Fruit fly (Drosophila melanogaster) whole organism, embryonic: Measurements from ENCODE around the gene Kaz-m1.

ENCODE experiments used
- CG11085 ChIP-seq: fragments of 200-800 bp; sonication (Bioruptor generic); IDR thresholded peaks from 2 replicates; pipeline ENCODE4 v1.3.6; 2022; ENCODE audit warnings: missing biosample characterization, missing genetic modification characterization
- CG12104 ChIP-seq: fragments of 200-800 bp; sonication (Bioruptor generic); optimal IDR thresholded peaks from 3 replicates; lab custom pipeline; 2016; ENCODE audit warnings: missing biosample characterization, missing genetic modification characterization
- CG1233 ChIP-seq: fragments of 200-800 bp; sonication (Bioruptor generic); optimal IDR thresholded peaks from 4 replicates; lab custom pipeline; 2018; ENCODE audit warnings: missing biosample characterization, mild to moderate bottlenecking, missing genetic modification characterization
- CG13775 ChIP-seq: fragments of 200-800 bp; sonication (Bioruptor generic); optimal IDR thresholded peaks from 3 replicates; lab custom pipeline; 2017; ENCODE audit warnings: missing biosample characterization, mild to moderate bottlenecking, missing genetic modification characterization
- CG14860 ChIP-seq: fragments of 200-800 bp; sonication (Bioruptor generic); IDR thresholded peaks from 3 replicates; pipeline ENCODE4 v1.3.6; 2022; ENCODE audit warnings: missing biosample characterization, missing genetic modification characterization; ENCODE audit not compliant: partially characterized antibody
- CG15696 ChIP-seq: fragments of 200-800 bp; sonication (Bioruptor generic); optimal IDR thresholded peaks from 2 replicates; lab custom pipeline; 2019; ENCODE audit warnings: missing biosample characterization, mild to moderate bottlenecking, missing genetic modification characterization, moderate library complexity
- CG16815 ChIP-seq: fragments of 200-800 bp; sonication (Bioruptor generic); optimal IDR thresholded peaks from 3 replicates; lab custom pipeline; 2017; ENCODE audit warnings: missing biosample characterization, mild to moderate bottlenecking, missing genetic modification characterization
- CG17328 ChIP-seq: fragments of 200-800 bp; sonication (Bioruptor generic); IDR thresholded peaks from 2 replicates; pipeline ENCODE4 v1.3.6; 2022; ENCODE audit warnings: missing biosample characterization, missing genetic modification characterization
- CG17385 ChIP-seq: fragments of 200-800 bp; sonication (Bioruptor generic); optimal IDR thresholded peaks from 3 replicates; lab custom pipeline; 2018; ENCODE audit warnings: missing biosample characterization, mild to moderate bottlenecking, missing genetic modification characterization
- CG18262 ChIP-seq: fragments of 200-800 bp; optimal IDR thresholded peaks from 3 replicates; lab custom pipeline; 2019; ENCODE audit warnings: missing biosample characterization, mild to moderate bottlenecking, missing genetic modification characterization, moderate library complexity
- CG3163 ChIP-seq: fragments of 200-800 bp; sonication (Bioruptor generic); optimal IDR thresholded peaks from 3 replicates; lab custom pipeline; 2016; ENCODE audit warnings: missing biosample characterization, missing genetic modification characterization
- CG4404 ChIP-seq: fragments of 200-800 bp; sonication (Bioruptor generic); IDR thresholded peaks from 2 replicates; pipeline ENCODE4 v1.3.6; 2022; ENCODE audit warnings: missing biosample characterization, missing genetic modification characterization
- CG4730 ChIP-seq: fragments of 200-800 bp; sonication (Bioruptor generic); IDR thresholded peaks from 2 replicates; pipeline ENCODE4 v1.3.6; 2022; ENCODE audit warnings: missing biosample characterization, missing genetic modification characterization
- CG4820 ChIP-seq: fragments of 200-800 bp; sonication (Bioruptor generic); optimal IDR thresholded peaks from 3 replicates; lab custom pipeline; 2016; ENCODE audit warnings: missing biosample characterization, missing genetic modification characterization
- CG5953 ChIP-seq: fragments of 200-800 bp; sonication (Bioruptor generic); IDR thresholded peaks from 2 replicates; pipeline ENCODE4 v1.3.6; 2022; ENCODE audit warnings: missing biosample characterization, missing genetic modification characterization
- CG6272 ChIP-seq: fragments of 200-800 bp; sonication (Bioruptor generic); IDR thresholded peaks from 2 replicates; pipeline ENCODE4 v1.3.6; 2022; ENCODE audit warnings: missing biosample characterization, missing genetic modification characterization
- CG9609 ChIP-seq: fragments of 200-800 bp; sonication (Bioruptor generic); optimal IDR thresholded peaks from 3 replicates; lab custom pipeline; 2016; ENCODE audit warnings: missing biosample characterization, missing genetic modification characterization
- CG9727 ChIP-seq: fragments of 200-800 bp; sonication (Bioruptor generic); optimal IDR thresholded peaks from 3 replicates; lab custom pipeline; 2017; ENCODE audit warnings: missing biosample characterization, mild to moderate bottlenecking, missing genetic modification characterization
- CG9797 ChIP-seq: fragments of 200-800 bp; sonication (Bioruptor generic); optimal IDR thresholded peaks from 3 replicates; lab custom pipeline; 2018; ENCODE audit warnings: missing biosample characterization, mild to moderate bottlenecking, missing genetic modification characterization
- CG9817 ChIP-seq: fragments of 200-800 bp; sonication (Bioruptor generic); optimal IDR thresholded peaks from 2 replicates; lab custom pipeline; 2018; ENCODE audit warnings: missing biosample characterization, mild to moderate bottlenecking, missing genetic modification characterization, moderate library complexity
- Camta ChIP-seq: fragments of 200-800 bp; sonication (Bioruptor generic); optimal IDR thresholded peaks from 2 replicates; lab custom pipeline; 2016; ENCODE audit warnings: missing biosample characterization, missing genetic modification characterization
- Dbx ChIP-seq: fragments of 200-800 bp; sonication (Bioruptor generic); IDR thresholded peaks from 3 replicates; pipeline ENCODE4 v1.3.6; 2022; ENCODE audit warnings: missing biosample characterization, missing genetic modification characterization
- Dp ChIP-seq: fragments of 200-800 bp; sonication (Bioruptor generic); optimal IDR thresholded peaks from 2 replicates; lab custom pipeline; 2018; ENCODE audit warnings: missing biosample characterization, mild to moderate bottlenecking, missing genetic modification characterization, moderate library complexity
- Ets65A ChIP-seq: fragments of 200-800 bp; sonication (Bioruptor generic); peaks from one replicate; lab custom pipeline; 2016; ENCODE audit warnings: missing biosample characterization, missing genetic modification characterization
- Ets97D ChIP-seq: fragments of 200-800 bp; sonication (Bioruptor generic); optimal IDR thresholded peaks from 3 replicates; lab custom pipeline; 2016; ENCODE audit warnings: missing biosample characterization, missing genetic modification characterization
- HHEX ChIP-seq: fragments of 200-800 bp; sonication (Bioruptor generic); optimal IDR thresholded peaks from 3 replicates; lab custom pipeline; 2017; ENCODE audit warnings: missing biosample characterization, mild to moderate bottlenecking, missing genetic modification characterization, missing genetic modification reagents
- HmgZ ChIP-seq: fragments of 200-800 bp; sonication (Bioruptor generic); optimal IDR thresholded peaks from 2 replicates; lab custom pipeline; 2018; ENCODE audit warnings: missing biosample characterization, mild to moderate bottlenecking, missing genetic modification characterization
- Lhr ChIP-seq: fragments of 200-800 bp; sonication (Bioruptor generic); optimal IDR thresholded peaks from 3 replicates; lab custom pipeline; 2017; ENCODE audit warnings: mild to moderate bottlenecking, missing biosample characterization, missing genetic modification reagents, missing genetic modification characterization
- Mad ChIP-seq: fragments of 200-800 bp; sonication (Bioruptor generic); optimal IDR thresholded peaks from 2 replicates; lab custom pipeline; 2016; ENCODE audit warnings: missing biosample characterization, missing genetic modification characterization
- Poxn ChIP-seq: fragments of 200-800 bp; sonication (Bioruptor generic); IDR thresholded peaks from 2 replicates; pipeline ENCODE4 v1.3.6; 2022; ENCODE audit warnings: missing biosample characterization, missing genetic modification characterization
- Ravus ChIP-seq: fragments of 200-800 bp; sonication (Bioruptor generic); IDR thresholded peaks from 2 replicates; pipeline ENCODE4 v1.3.6; 2022; ENCODE audit warnings: missing biosample characterization, missing genetic modification characterization
- chif ChIP-seq, 2 experiments: fragments of 200-800 bp; sonication (Bioruptor generic); optimal IDR thresholded peaks; 3 replicates each; lab custom pipeline; 2016; ENCODE audit warnings: missing biosample characterization in 2 of 2, missing genetic modification characterization in 2 of 2
- dysf ChIP-seq: fragments of 200-800 bp; sonication (Bioruptor generic); IDR thresholded peaks from 3 replicates; pipeline ENCODE4 v1.3.6; 2022; ENCODE audit warnings: missing biosample characterization, missing genetic modification characterization
- fd64A ChIP-seq: fragments of 200-800 bp; sonication (Bioruptor generic); optimal IDR thresholded peaks from 3 replicates; lab custom pipeline; 2018; ENCODE audit warnings: missing biosample characterization, mild to moderate bottlenecking, missing genetic modification characterization
- gce ChIP-seq: fragments of 200-800 bp; sonication (Bioruptor generic); IDR thresholded peaks from 3 replicates; pipeline ENCODE4 v1.3.6; 2022; ENCODE audit warnings: missing biosample characterization, missing genetic modification characterization
- h ChIP-seq: fragments of >200 bp; optimal IDR thresholded peaks from 2 replicates; lab custom pipeline; 2017
- jigr1 ChIP-seq: fragments of 200-800 bp; sonication (Bioruptor generic); IDR thresholded peaks from 3 replicates; pipeline ENCODE4 v1.3.6; 2022; ENCODE audit warnings: missing biosample characterization, missing genetic modification characterization
- lbe ChIP-seq: fragments of 200-800 bp; sonication (Bioruptor generic); optimal IDR thresholded peaks from 2 replicates; lab custom pipeline; 2016; ENCODE audit warnings: missing biosample characterization, mild to moderate bottlenecking, missing genetic modification characterization
- lola ChIP-seq, 3 experiments: fragments of >200 bp in 2 of 3; fragments of 200-800 bp in 1 of 3; sonication (Bioruptor generic) in 1 of 3; optimal IDR thresholded peaks; 2 replicates each; lab custom pipeline; 2017 to 2019; ENCODE audit warnings: missing biosample characterization in 3 of 3, missing genetic modification characterization in 3 of 3, mild to moderate bottlenecking in 1 of 3, moderate library complexity in 1 of 3
- luna ChIP-seq: fragments of 200-800 bp; sonication (Bioruptor generic); optimal IDR thresholded peaks from 2 replicates; lab custom pipeline; 2016; ENCODE audit warnings: missing biosample characterization, missing genetic modification characterization
- mld ChIP-seq: fragments of 200-800 bp; sonication (Bioruptor generic); IDR thresholded peaks from 3 replicates; pipeline ENCODE4 v1.3.6; 2022; ENCODE audit warnings: missing biosample characterization, missing genetic modification characterization; ENCODE audit not compliant: partially characterized antibody
- nom ChIP-seq: fragments of 200-800 bp; sonication (Bioruptor generic); optimal IDR thresholded peaks from 2 replicates; lab custom pipeline; 2017; ENCODE audit warnings: missing biosample characterization, missing genetic modification characterization, mild to moderate bottlenecking, moderate library complexity, missing genetic modification reagents
- peb ChIP-seq: fragments of 200-800 bp; sonication (Bioruptor generic); IDR thresholded peaks from 2 replicates; pipeline ENCODE4 v1.3.6; 2022; ENCODE audit warnings: missing biosample characterization, missing genetic modification characterization
- phol ChIP-seq: fragments of 200-800 bp; sonication (Bioruptor generic); optimal IDR thresholded peaks from 3 replicates; lab custom pipeline; 2018; ENCODE audit warnings: missing biosample characterization, mild to moderate bottlenecking, missing genetic modification characterization, moderate library complexity
- rib ChIP-seq: fragments of 200-800 bp; sonication (Bioruptor generic); IDR thresholded peaks from 2 replicates; pipeline ENCODE4 v1.3.6; 2022; ENCODE audit warnings: missing biosample characterization, missing genetic modification characterization
- tio ChIP-seq: fragments of 200-800 bp; sonication (Bioruptor generic); optimal IDR thresholded peaks from 2 replicates; lab custom pipeline; 2017; ENCODE audit warnings: missing biosample characterization, missing genetic modification characterization, inconsistent platforms
- toy ChIP-seq: fragments of 200-800 bp; sonication (Bioruptor generic); IDR thresholded peaks from 2 replicates; pipeline ENCODE4 v1.3.6; 2022; ENCODE audit warnings: missing biosample characterization, missing genetic modification characterization
- vfl ChIP-seq: fragments of 200-800 bp; sonication (Bioruptor generic); optimal IDR thresholded peaks from 2 replicates; lab custom pipeline; 2016; ENCODE audit warnings: missing biosample characterization, missing genetic modification characterization
- zen2 ChIP-seq: fragments of 200-800 bp; sonication (Bioruptor generic); IDR thresholded peaks from 3 replicates; pipeline ENCODE4 v1.3.6; 2022; ENCODE audit warnings: missing biosample characterization, missing genetic modification characterization; ENCODE audit not compliant: partially characterized antibody

Kaz-m1 gene

dm6 chr3R:26058066-26058465 is 43.5 kb downstream of the Kaz-m1 start, which contains the start of the genes PIG-P and Tcs6 (continued):
- TF ChIP-seq lbe (GFP tag; lab: Kevin White, UChicago) (peak; percentile 44), Ets97D (GFP tag; lab: Kevin White, UChicago) (peak; percentile 41), CG6272 (no peak)

DNA sequence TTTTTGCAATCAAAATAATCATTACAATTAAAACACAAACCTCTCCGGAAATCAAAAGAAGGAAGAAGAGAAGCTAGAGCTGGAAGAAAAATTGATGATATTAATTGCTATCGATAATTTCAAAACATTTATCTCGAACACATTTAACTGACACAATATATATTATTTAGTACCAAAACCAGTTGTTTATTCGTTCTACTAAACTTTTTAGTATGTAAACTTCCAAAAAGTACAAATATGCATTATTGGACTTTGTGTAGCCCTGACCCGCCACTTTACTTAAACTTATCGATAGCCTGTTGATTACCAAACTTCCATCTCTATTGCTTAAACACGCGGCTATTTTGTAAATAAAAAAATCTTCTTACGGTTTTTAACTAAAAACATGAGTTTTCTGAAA is 44.7 kb downstream of the Kaz-m1 start, which contains the start of the genes RpL34a and Trmt61:
RpL34a (minus strand) TSS at position 73 of the 400 bp plus-strand sequence.
Trmt61 (plus strand) TSS at position 302 of the 400 bp plus-strand sequence.
- TF ChIP-seq Ets65A (peak; percentile 95), dysf (GFP tag; lab: Robert Waterston, UW) (peak; percentile 91), CG11085 (peak; percentile 68), Mad (peak; percentile 70), CG9727 (GFP tag; lab: Kevin White, UChicago) (peak; percentile 97), Camta (GFP tag; lab: Kevin White, UChicago) (peak; percentile 88), peb (GFP tag; lab: Robert Waterston, UW) (no peak; the same call in 1 of the 2 replicates), toy (GFP tag; lab: Robert Waterston, UW) (peak; percentile 35; the same call in 1 of the 2 replicates), tio (GFP tag; lab: Kevin White, UChicago) (no peak), Ravus (GFP tag; lab: Robert Waterston, UW) (no peak), HmgZ (tag; lab: Kevin White, UChicago) (peak; percentile 78), CG9797 (GFP tag; lab: Kevin White, UChicago) (peak; percentile 59), CG18262 (tag; lab: Kevin White, UChicago) (peak; percentile 87), Lhr (peak; percentile 88), phol (tag; lab: Kevin White, UChicago) (peak; percentile 90), CG4730 (GFP tag; lab: Robert Waterston, UW) (peak; percentile 30; the same call in 1 of the 2 replicates), CG12104 (GFP tag; lab: Kevin White, UChicago) (peak; percentile 93), CG4820 (GFP tag; lab: Kevin White, UChicago) (peak; percentile 78), CG5953 (peak; percentile 57; the same call in 1 of the 2 replicates), CG13775 (GFP tag; lab: Kevin White, UChicago) (peak; percentile 97), zen2 (peak; percentile 54; the same call in 1 of the 3 replicates), HHEX (GFP tag; lab: Kevin White, UChicago) (peak; percentile 92), luna (peak; percentile 72), vfl (GFP tag; lab: Kevin White, UChicago) (peak; percentile 75), CG1233 (peak; percentile 95), fd64A (GFP tag; lab: Kevin White, UChicago) (peak; percentile 89), CG16815 (GFP tag; lab: Kevin White, UChicago) (peak; percentile 28), CG17385 (GFP tag; lab: Kevin White, UChicago) (peak; percentile 99), mld (GFP tag; lab: Robert Waterston, UW) (no peak; the same call in 2 of the 3 replicates), CG9817 (peak; percentile 83), Poxn (GFP tag; lab: Robert Waterston, UW) (no peak), gce (GFP tag; lab: Robert Waterston, UW) (peak; percentile 81; the same call in 2 of the 3 replicates), CG17328 (GFP tag; lab: Robert Waterston, UW) (peak; percentile 86), nom (GFP tag; lab: Kevin White, UChicago) (peak; percentile 79), CG4404 (GFP tag; lab: Robert Waterston, UW) (no peak), CG14860 (GFP tag; lab: Robert Waterston, UW) (peak; percentile 69; the same call in 2 of the 3 replicates), CG9609 (GFP tag; lab: Kevin White, UChicago) (peak; percentile 69), jigr1 (GFP tag; lab: Robert Waterston, UW) (no peak), Dbx (peak; percentile 84), chif (GFP tag; optimal IDR thresholded peaks at IDR 0.05; lab: Kevin White, UChicago) (peak; percentile 59 to 73), CG3163 (peak; percentile 36), h (lab: Kevin White, UChicago) (no peak), CG15696 (tag; lab: Kevin White, UChicago) (peak; percentile 68), Dp (GFP tag; lab: Kevin White, UChicago) (peak; percentile 81), lola (GFP tag; optimal IDR thresholded peaks at IDR 0.05; lab: Kevin White, UChicago) (peak in 1 of 3 experiments; percentile 77), rib (no peak)
